ENCODE assay signal across 5 fruit fly cellular contexts in the genomic region with DNA sequence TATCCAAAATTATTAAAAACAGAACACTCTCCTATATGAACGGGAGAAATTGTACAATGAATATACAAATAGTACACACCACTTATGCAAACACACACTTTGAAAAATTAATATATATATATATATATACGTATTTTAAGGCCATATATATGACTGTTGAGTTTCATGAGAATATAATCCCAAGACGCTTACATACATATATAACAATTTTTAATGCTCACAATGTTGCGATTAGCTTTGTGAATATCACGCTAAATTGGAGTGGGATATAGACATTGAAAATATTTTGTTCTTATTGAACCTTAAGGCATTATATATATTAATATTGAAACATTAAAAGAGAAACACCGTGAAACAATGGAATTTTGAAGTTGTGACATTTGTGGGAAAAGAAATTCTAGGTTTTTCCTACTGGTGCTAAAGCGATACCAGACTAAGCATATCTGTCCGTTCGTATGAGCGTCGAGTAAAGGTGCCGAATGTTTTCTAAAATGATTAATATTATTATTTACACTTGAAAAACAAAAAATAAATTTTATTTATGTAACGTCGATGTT.
TF ChIP-seq lines count a peak whose summit lies in the region.

Gene 4E-T (minus strand): TSS at position 300 of the 557 bp plus-strand sequence.

- no peak for TF ChIP-seq CTCF in whole organism, embryonic (GFP tag; optimal IDR thresholded peaks at IDR 0.05; lab: Kevin White, UChicago)

TF ChIP-seq in whole organism, adult, 20 proteins besides CTCF, POLR2A, EP300 and RAD21:
- TF ChIP-seq Hr96 (GFP tag; optimal IDR thresholded peaks at IDR 0.05; lab: Kevin White, UChicago) = no peak
- TF ChIP-seq Crg-1 (GFP tag; optimal IDR thresholded peaks at IDR 0.05; lab: Kevin White, UChicago) = no peak
- no peak for TF ChIP-seq CG33017 (tag; optimal IDR thresholded peaks at IDR 0.05; lab: Kevin White, UChicago)
- TF ChIP-seq bab1 (GFP tag; optimal IDR thresholded peaks at IDR 0.05; lab: Kevin White, UChicago) = peak; percentile 4
- TF ChIP-seq CG11617 (GFP tag; optimal IDR thresholded peaks at IDR 0.05; lab: Kevin White, UChicago) = no peak
- TF ChIP-seq kay (GFP tag; lab: Kevin White, UChicago; ENCODE audit: borderline replicate concordance) = peak; percentile 10
- no peak for TF ChIP-seq cnc (optimal IDR thresholded peaks at IDR 0.05; lab: Kevin White, UChicago)
- TF ChIP-seq CG7045 (GFP tag; optimal IDR thresholded peaks at IDR 0.05; lab: Kevin White, UChicago) = no peak
- TF ChIP-seq ovo (GFP tag; optimal IDR thresholded peaks at IDR 0.05; lab: Kevin White, UChicago) = no peak

TF ChIP-seq in whole organism, embryonic, 481 proteins besides CTCF, POLR2A, EP300 and RAD21 (continues in another document):
- TF ChIP-seq caup (GFP tag; optimal IDR thresholded peaks at IDR 0.05; lab: Kevin White, UChicago; ENCODE audit: severe bottlenecking) (no peak), CG1024 (GFP tag; IDR thresholded peaks at IDR 0.05; lab: Robert Waterston, UW) (peak; percentile 98), CG6175 (GFP tag; IDR thresholded peaks at IDR 0.05; lab: Robert Waterston, UW) (no peak), Fer1 (GFP tag; optimal IDR thresholded peaks at IDR 0.05; lab: Kevin White, UChicago) (no peak), CG10366 (GFP tag; IDR thresholded peaks at IDR 0.05; lab: Robert Waterston, UW) (no peak), jigr1 (GFP tag; IDR thresholded peaks at IDR 0.05; lab: Robert Waterston, UW) (no peak), Ets65A (GFP tag; lab: Kevin White, UChicago) (peak; percentile 6), CG12659 (GFP tag; optimal IDR thresholded peaks at IDR 0.05; lab: Kevin White, UChicago) (peak; percentile 56), Optix (GFP tag; IDR thresholded peaks at IDR 0.05; lab: Robert Waterston, UW) (no peak), ap (GFP tag; IDR thresholded peaks at IDR 0.05; lab: Robert Waterston, UW) (no peak), CG43689 (GFP tag; IDR thresholded peaks at IDR 0.05; lab: Robert Waterston, UW) (no peak), CG4282 (GFP tag; optimal IDR thresholded peaks at IDR 0.05; lab: Kevin White, UChicago) (no peak), crc (GFP tag; optimal IDR thresholded peaks at IDR 0.05; lab: Kevin White, UChicago) (no peak), Xbp1 (GFP tag; optimal IDR thresholded peaks at IDR 0.05; lab: Kevin White, UChicago) (no peak), Pdp1 (GFP tag; optimal IDR thresholded peaks at IDR 0.05; lab: Kevin White, UChicago) (peak in 1 of 2 experiments; percentile 11), YL-1 (GFP tag; optimal IDR thresholded peaks at IDR 0.05; lab: Kevin White, UChicago) (peak; percentile 32), CG4617 (GFP tag; optimal IDR thresholded peaks at IDR 0.05; lab: Kevin White, UChicago; ENCODE audit: borderline replicate concordance) (peak; percentile 35), CG16779 (GFP tag; IDR thresholded peaks at IDR 0.05; lab: Robert Waterston, UW) (no peak), CG17802 (tag; optimal IDR thresholded peaks at IDR 0.05; lab: Kevin White, UChicago) (peak; percentile 99), CG4707 (GFP tag; optimal IDR thresholded peaks at IDR 0.05; lab: Kevin White, UChicago) (no peak)

TF ChIP-seq in whole organism, prepupa, 60 proteins besides CTCF, POLR2A, EP300 and RAD21:
- TF ChIP-seq Sox14 (GFP tag; optimal IDR thresholded peaks at IDR 0.05; lab: Kevin White, UChicago) = peak; percentile 3
- peak; percentile 10 for TF ChIP-seq dsx (GFP tag; optimal IDR thresholded peaks at IDR 0.05; lab: Kevin White, UChicago; ENCODE audit: poor library complexity, severe bottlenecking)
- TF ChIP-seq CG6163 (GFP tag; IDR thresholded peaks at IDR 0.05; lab: Robert Waterston, UW) = no peak

TF ChIP-seq in whole organism, pupa, 21 proteins besides CTCF, POLR2A, EP300 and RAD21:
- TF ChIP-seq D1 (tag; optimal IDR thresholded peaks at IDR 0.05; lab: Kevin White, UChicago) (peak; percentile 37), Pif1B (GFP tag; optimal IDR thresholded peaks at IDR 0.05; lab: Kevin White, UChicago) (no peak)

TF ChIP-seq in whole organism, wandering third instar larva, 38 proteins besides CTCF, POLR2A, EP300 and RAD21:
- TF ChIP-seq Hr83 (GFP tag; optimal IDR thresholded peaks at IDR 0.05; lab: Kevin White, UChicago; ENCODE audit: poor library complexity, severe bottlenecking) = no peak
- TF ChIP-seq usp (GFP tag; optimal IDR thresholded peaks at IDR 0.05; lab: Kevin White, UChicago) = no peak
- TF ChIP-seq CG32264 (GFP tag; optimal IDR thresholded peaks at IDR 0.05; lab: Kevin White, UChicago) = no peak
- TF ChIP-seq Abd-B (GFP tag; optimal IDR thresholded peaks at IDR 0.05; lab: Kevin White, UChicago) = no peak
- no peak for TF ChIP-seq rgr (GFP tag; optimal IDR thresholded peaks at IDR 0.05; lab: Kevin White, UChicago)
- no peak for TF ChIP-seq Myc (optimal IDR thresholded peaks at IDR 0.05; lab: Kevin White, UChicago)
- no peak for TF ChIP-seq psq (GFP tag; optimal IDR thresholded peaks at IDR 0.05; lab: Kevin White, UChicago)
- TF ChIP-seq fru (GFP tag; optimal IDR thresholded peaks at IDR 0.05; lab: Kevin White, UChicago) = no peak
- no peak for TF ChIP-seq Sp1 (GFP tag; optimal IDR thresholded peaks at IDR 0.05; lab: Kevin White, UChicago)
- no peak for TF ChIP-seq Dfd (GFP tag; optimal IDR thresholded peaks at IDR 0.05; lab: Kevin White, UChicago)
- TF ChIP-seq Rel (GFP tag; optimal IDR thresholded peaks at IDR 0.05; lab: Kevin White, UChicago) = no peak
- TF ChIP-seq Rel (tag; optimal IDR thresholded peaks at IDR 0.05; lab: Kevin White, UChicago) = no peak
- no peak for TF ChIP-seq Vsx2 (GFP tag; optimal IDR thresholded peaks at IDR 0.05; lab: Kevin White, UChicago; ENCODE audit: partially characterized antibody)
- peak; percentile 46 for TF ChIP-seq N (GFP tag; optimal IDR thresholded peaks at IDR 0.05; lab: Kevin White, UChicago)
- peak; percentile 4 for TF ChIP-seq brk (GFP tag; optimal IDR thresholded peaks at IDR 0.05; lab: Kevin White, UChicago)
- TF ChIP-seq woc (GFP tag; optimal IDR thresholded peaks at IDR 0.05; lab: Kevin White, UChicago) = peak; percentile 45
- no peak for TF ChIP-seq Mio (GFP tag; optimal IDR thresholded peaks at IDR 0.05; lab: Kevin White, UChicago)
- no peak for TF ChIP-seq GATAd (GFP tag; optimal IDR thresholded peaks at IDR 0.05; lab: Kevin White, UChicago)
- TF ChIP-seq lola (GFP tag; optimal IDR thresholded peaks at IDR 0.05; lab: Kevin White, UChicago) = no peak
- TF ChIP-seq Hr78 (GFP tag; optimal IDR thresholded peaks at IDR 0.05; lab: Kevin White, UChicago) = peak; percentile 44
- no peak for TF ChIP-seq h (GFP tag; optimal IDR thresholded peaks at IDR 0.05; lab: Kevin White, UChicago)
- TF ChIP-seq dsf (GFP tag; optimal IDR thresholded peaks at IDR 0.05; lab: Kevin White, UChicago; ENCODE audit: borderline replicate concordance) = no peak
- no peak for TF ChIP-seq foxo (GFP tag; optimal IDR thresholded peaks at IDR 0.05; lab: Kevin White, UChicago)
- no peak for TF ChIP-seq ey (GFP tag; optimal IDR thresholded peaks at IDR 0.05; lab: Kevin White, UChicago)
